Fruit fly (Drosophila melanogaster): ENCODE results near the gene Paip2.
A peak's percentile ranks its signal among the peaks of the same experiment; 100 is the strongest.

The Paip2 gene

DNA sequence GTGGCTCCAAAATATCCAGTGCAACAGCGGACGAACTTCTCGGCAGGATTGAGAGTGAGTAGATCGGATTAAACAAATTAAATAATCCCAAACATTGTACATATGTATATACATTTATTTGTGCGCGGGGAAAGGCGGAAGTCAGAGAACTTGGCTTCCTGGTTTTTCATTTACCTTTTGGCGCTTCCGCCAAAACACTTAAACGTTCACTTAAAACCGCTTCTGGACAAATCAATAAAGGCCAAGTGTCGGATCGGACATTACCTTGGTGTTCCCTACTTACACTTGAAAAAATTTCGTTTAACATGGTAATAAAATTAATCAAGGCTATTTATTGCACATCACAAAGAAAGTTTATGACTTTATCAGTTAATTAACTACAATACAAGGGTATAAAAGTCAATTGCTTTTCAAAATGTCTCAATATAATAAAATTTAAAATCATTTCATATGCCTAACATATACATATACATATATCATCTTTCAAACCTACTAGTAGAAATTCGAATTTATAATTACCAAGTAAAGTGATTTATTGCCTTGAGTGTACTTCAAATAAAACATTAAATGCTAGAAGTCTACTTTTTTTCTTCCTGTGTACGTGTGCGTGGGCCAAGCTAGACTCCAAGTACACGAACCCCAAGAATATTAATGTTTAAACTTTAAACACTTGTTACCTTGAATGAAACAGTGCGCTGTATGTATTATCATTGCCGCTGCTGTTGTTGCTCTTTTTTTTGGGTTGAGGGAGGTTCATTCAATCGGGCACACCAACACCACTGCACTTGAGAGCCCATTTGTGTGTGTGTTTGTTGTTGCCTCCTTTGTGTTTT, 958 bp downstream of the Paip2 start (continued):
- TF ChIP-seq CG1603 (tag; optimal IDR thresholded peaks at IDR 0.05): peak; percentile 22
- no peak for TF ChIP-seq gt (GFP tag; IDR thresholded peaks at IDR 0.05)
- 0 out of 3 replicates have a peak, but pooled peaks have one; percentile 40 for TF ChIP-seq so (GFP tag; IDR thresholded peaks at IDR 0.05)
- TF ChIP-seq CG2120 (GFP tag; optimal IDR thresholded peaks at IDR 0.05): peak; percentile 54
- no peak for TF ChIP-seq Dref (GFP tag; IDR thresholded peaks at IDR 0.05)
- TF ChIP-seq dmrt11E (tag; optimal IDR thresholded peaks at IDR 0.05): peak; percentile 62
- TF ChIP-seq Gug (GFP tag; IDR thresholded peaks at IDR 0.05): peak; percentile 19; the same call in 1 of the 4 replicates
- peak; percentile 38; the same call in 1 of the 2 replicates for TF ChIP-seq E2f2 (GFP tag; IDR thresholded peaks at IDR 0.05)
- peak; percentile 66 for TF ChIP-seq zf30C (GFP tag; optimal IDR thresholded peaks at IDR 0.05)
- TF ChIP-seq vvl (GFP tag; IDR thresholded peaks at IDR 0.05): peak; percentile 48; the same call in 1 of the 2 replicates
- no peak for TF ChIP-seq NK7.1 (GFP tag; optimal IDR thresholded peaks at IDR 0.05)
- peak; percentile 55; the same call in 2 of the 3 replicates for TF ChIP-seq Aef1 (GFP tag; IDR thresholded peaks at IDR 0.05)
- TF ChIP-seq CG18764 (GFP tag; optimal IDR thresholded peaks at IDR 0.05): peak; percentile 40
- peak; percentile 0 for TF ChIP-seq jing (GFP tag; optimal IDR thresholded peaks at IDR 0.05)
- peak; percentile 13 for TF ChIP-seq repo (GFP tag; optimal IDR thresholded peaks at IDR 0.05)
- peak; percentile 62 for TF ChIP-seq lmd (GFP tag; IDR thresholded peaks at IDR 0.05)
- TF ChIP-seq Atf6 (GFP tag; IDR thresholded peaks at IDR 0.05): no peak; the same call in 1 of the 2 replicates
- peak; percentile 5 for TF ChIP-seq lilli (GFP tag; optimal IDR thresholded peaks at IDR 0.05)
- no peak for TF ChIP-seq CG6272 (GFP tag; IDR thresholded peaks at IDR 0.05)
- TF ChIP-seq Hmr (GFP tag; optimal IDR thresholded peaks at IDR 0.05): peak; percentile 44
- no peak for TF ChIP-seq CG2129 (GFP tag; IDR thresholded peaks at IDR 0.05; ENCODE audit: partially characterized antibody)
- no peak for TF ChIP-seq h (optimal IDR thresholded peaks at IDR 0.05)
- peak; percentile 76 for TF ChIP-seq Ptx1 (GFP tag; IDR thresholded peaks at IDR 0.05)
- peak; percentile 3 for TF ChIP-seq sd (tag; optimal IDR thresholded peaks at IDR 0.05)
- TF ChIP-seq wor (GFP tag; IDR thresholded peaks at IDR 0.05): 0 out of 2 replicates have a peak, but pooled peaks have one; percentile 20
- peak; percentile 48 for TF ChIP-seq Chrac-16 (GFP tag; optimal IDR thresholded peaks at IDR 0.05)
- no peak for TF ChIP-seq CG11560 (tag; IDR thresholded peaks at IDR 0.05)
- TF ChIP-seq ken (GFP tag; IDR thresholded peaks at IDR 0.05): peak; percentile 30; the same call in 1 of the 3 replicates
- TF ChIP-seq CG10543 (GFP tag; optimal IDR thresholded peaks at IDR 0.05): no peak
- TF ChIP-seq insv (GFP tag; optimal IDR thresholded peaks at IDR 0.05): no peak
- TF ChIP-seq CG32772 (GFP tag; IDR thresholded peaks at IDR 0.05): peak; percentile 44; the same call in 1 of the 2 replicates
- TF ChIP-seq pros (GFP tag; optimal IDR thresholded peaks at IDR 0.05): no peak
- no peak for TF ChIP-seq CG3995 (GFP tag; optimal IDR thresholded peaks at IDR 0.05)
- TF ChIP-seq Asciz (GFP tag; optimal IDR thresholded peaks at IDR 0.05): peak; percentile 17
- no peak for TF ChIP-seq tll (GFP tag; optimal IDR thresholded peaks at IDR 0.05)
- peak; percentile 59 for TF ChIP-seq Drgx (GFP tag; IDR thresholded peaks at IDR 0.05)
- TF ChIP-seq pzg (GFP tag; optimal IDR thresholded peaks at IDR 0.05): no peak
- TF ChIP-seq YL-1 (GFP tag; optimal IDR thresholded peaks at IDR 0.05): no peak
- no peak for TF ChIP-seq Spps (tag; optimal IDR thresholded peaks at IDR 0.05)
- TF ChIP-seq D (optimal IDR thresholded peaks at IDR 0.05): no peak
- TF ChIP-seq D (GFP tag; optimal IDR thresholded peaks at IDR 0.05): peak; percentile 54
- TF ChIP-seq CG7357 (GFP tag; IDR thresholded peaks at IDR 0.05): peak; percentile 43; the same call in 1 of the 3 replicates
- TF ChIP-seq crp (GFP tag; optimal IDR thresholded peaks at IDR 0.05): no peak
- no peak for TF ChIP-seq aop (GFP tag; IDR thresholded peaks at IDR 0.05)
- peak; percentile 43 for TF ChIP-seq mam (GFP tag; optimal IDR thresholded peaks at IDR 0.05)
- no peak for TF ChIP-seq Lpt (GFP tag; optimal IDR thresholded peaks at IDR 0.05)
- TF ChIP-seq CG10654 (GFP tag; optimal IDR thresholded peaks at IDR 0.05): peak; percentile 58
- peak; percentile 35 for TF ChIP-seq Max (GFP tag; optimal IDR thresholded peaks at IDR 0.05)
- peak; percentile 71 for TF ChIP-seq dysf (GFP tag; IDR thresholded peaks at IDR 0.05)
- peak; percentile 40; the same call in 1 of the 2 replicates for TF ChIP-seq CG17328 (GFP tag; IDR thresholded peaks at IDR 0.05)
